Worm (Caenorhabditis elegans) whole organism, L1 larva: ENCODE measurements around the gene cam-1.

Source experiments
- C34B4.2 ChIP-seq: sonication (generic microtip); optimal IDR thresholded peaks from 2 replicates; lab custom pipeline; 2017; ENCODE audit warnings: mild to moderate bottlenecking, missing genetic modification characterization, missing compliant biosample characterization
- ceh-82 ChIP-seq, 3 experiments: fragments of 150-350 bp in 1 of 3; sonication (generic microtip) in 2 of 3; optimal IDR thresholded peaks; 2 replicates each; lab custom pipeline; 2014 to 2017; ENCODE audit warnings: missing biosample characterization in 3 of 3, missing genetic modification characterization in 3 of 3
- fkh-8 ChIP-seq: sonication (generic microtip); optimal IDR thresholded peaks from 2 replicates; lab custom pipeline; 2016; ENCODE audit warnings: mild to moderate bottlenecking, missing genetic modification characterization, missing compliant biosample characterization
- lir-3 ChIP-seq: sonication (generic microtip); optimal IDR thresholded peaks from 2 replicates; lab custom pipeline; 2016; ENCODE audit warnings: mild to moderate bottlenecking, missing genetic modification characterization, moderate library complexity, missing compliant biosample characterization; ENCODE audit not compliant: poor library complexity
- mef-2 ChIP-seq: fragments of 150-350 bp; optimal IDR thresholded peaks from 2 replicates; lab custom pipeline; 2014; ENCODE audit warnings: missing biosample characterization, missing genetic modification characterization
- mep-1 ChIP-seq: fragments of 150-350 bp; optimal IDR thresholded peaks from 2 replicates; lab custom pipeline; 2014; ENCODE audit warnings: missing biosample characterization, missing genetic modification characterization
- nhr-11 ChIP-seq: fragments of 150-350 bp; optimal IDR thresholded peaks from 2 replicates; lab custom pipeline; 2014; ENCODE audit warnings: missing biosample characterization, missing genetic modification characterization
- nhr-76 ChIP-seq: sonication (generic microtip); optimal IDR thresholded peaks from 2 replicates; lab custom pipeline; 2017; ENCODE audit warnings: missing biosample characterization, missing genetic modification characterization
- pqm-1 ChIP-seq: sonication (generic microtip); optimal IDR thresholded peaks from 3 replicates; lab custom pipeline; 2017; ENCODE audit warnings: missing biosample characterization, missing genetic modification characterization
- snpc-4 ChIP-seq: fragments of 150-350 bp; optimal IDR thresholded peaks from 2 replicates; lab custom pipeline; 2014; ENCODE audit warnings: missing biosample characterization, missing genetic modification characterization
- sptf-1 ChIP-seq: fragments of 150-350 bp; optimal IDR thresholded peaks from 2 replicates; lab custom pipeline; 2014; ENCODE audit warnings: missing biosample characterization, missing genetic modification characterization
- unc-62 ChIP-seq: fragments of 150-350 bp; optimal IDR thresholded peaks from 2 replicates; lab custom pipeline; 2014; ENCODE audit warnings: missing biosample characterization, missing genetic modification reagents, missing genetic modification characterization
- zag-1 ChIP-seq: fragments of 150-350 bp; optimal IDR thresholded peaks from 2 replicates; lab custom pipeline; 2014; ENCODE audit warnings: missing biosample characterization, missing genetic modification characterization

- TF ChIP-seq mef-2 (tag; lab: Kevin White, UChicago) (no peak), snpc-4 (tag; lab: Kevin White, UChicago) (no peak), sptf-1 (tag; lab: Kevin White, UChicago) (no peak), ceh-82 (tag; optimal IDR thresholded peaks at IDR 0.05; lab: Kevin White, UChicago) (no peak), unc-62 (GFP tag; lab: Kevin White, UChicago) (no peak), lir-3 (no peak), nhr-76 (tag; lab: Kevin White, UChicago) (no peak), zag-1 (tag; lab: Kevin White, UChicago) (no peak), C34B4.2 (tag; lab: Kevin White, UChicago) (no peak), fkh-8 (tag; lab: Kevin White, UChicago) (no peak), pqm-1 (peak; percentile 64), nhr-11 (tag; lab: Kevin White, UChicago) (no peak), mep-1 (no peak)
Observed at ce11 chrII:9291632-9292031, 18.5 kb downstream of the cam-1 start, which contains the start of gene acs-7.
